Worm (Caenorhabditis elegans) whole organism, late embryonic: ENCODE data around the gene Y54G2A.76.

Source experiments
- C38D4.7 ChIP-seq: fragments of 200-800 bp; sonication (Bioruptor generic); optimal IDR thresholded peaks from 2 replicates; lab custom pipeline; 2018; ENCODE audit warnings: mild to moderate bottlenecking, missing genetic modification characterization, moderate library complexity, missing compliant biosample characterization
- F13H6.1 ChIP-seq: sonication (generic microtip); optimal IDR thresholded peaks from 2 replicates; lab custom pipeline; 2016; ENCODE audit warnings: missing genetic modification characterization, missing compliant biosample characterization
- K02D7.2 ChIP-seq: sonication (generic microtip); optimal IDR thresholded peaks from 2 replicates; lab custom pipeline; 2017; ENCODE audit warnings: mild to moderate bottlenecking, missing genetic modification characterization, missing compliant biosample characterization
- ahr-1 ChIP-seq: sonication (generic microtip); optimal IDR thresholded peaks from 2 replicates; lab custom pipeline; 2016; ENCODE audit warnings: missing genetic modification characterization, missing compliant biosample characterization
- ceh-14 ChIP-seq: sonication (generic microtip); optimal IDR thresholded peaks from 2 replicates; lab custom pipeline; 2016; ENCODE audit warnings: missing genotype, missing genetic modification characterization, missing compliant biosample characterization
- ceh-18 ChIP-seq: sonication (generic microtip); optimal IDR thresholded peaks from 2 replicates; lab custom pipeline; 2016; ENCODE audit warnings: missing genetic modification characterization, missing compliant biosample characterization
- ceh-2 ChIP-seq: sonication (generic microtip); optimal IDR thresholded peaks from 2 replicates; lab custom pipeline; 2016; ENCODE audit warnings: missing genotype, missing genetic modification characterization, missing compliant biosample characterization
- ceh-22 ChIP-seq: sonication (generic microtip); optimal IDR thresholded peaks from 2 replicates; lab custom pipeline; 2017; ENCODE audit warnings: missing biosample characterization, missing genetic modification characterization
- ceh-24 ChIP-seq: sonication (generic microtip); optimal IDR thresholded peaks from 2 replicates; lab custom pipeline; 2016; ENCODE audit warnings: mild to moderate bottlenecking, missing genetic modification characterization, missing compliant biosample characterization
- ceh-30 ChIP-seq: fragments of 150-350 bp; optimal IDR thresholded peaks from 2 replicates; lab custom pipeline; 2014; ENCODE audit warnings: missing biosample characterization, missing genetic modification characterization
- ceh-31 ChIP-seq: sonication (generic microtip); optimal IDR thresholded peaks from 2 replicates; lab custom pipeline; 2016; ENCODE audit warnings: missing genetic modification characterization, missing compliant biosample characterization
- ceh-34 ChIP-seq: sonication (generic microtip); optimal IDR thresholded peaks from 2 replicates; lab custom pipeline; 2016; ENCODE audit warnings: mild to moderate bottlenecking, missing genetic modification characterization, missing compliant biosample characterization
- ceh-45 ChIP-seq: fragments of 200-800 bp; sonication (Bioruptor generic); IDR thresholded peaks from 2 replicates; pipeline ENCODE4 v1.3.6; 2022; ENCODE audit warnings: missing genetic modification reagents, missing genetic modification characterization, missing compliant biosample characterization
- ceh-48 ChIP-seq: sonication (generic microtip); optimal IDR thresholded peaks from 2 replicates; lab custom pipeline; 2016; ENCODE audit warnings: missing genetic modification characterization, inconsistent platforms, missing compliant biosample characterization
- ceh-6 ChIP-seq: fragments of 200-800 bp; sonication (Bioruptor generic); optimal IDR thresholded peaks from 2 replicates; lab custom pipeline; 2018; ENCODE audit warnings: mild to moderate bottlenecking, missing genetic modification characterization, missing compliant biosample characterization
- ceh-9 ChIP-seq: sonication (generic microtip); optimal IDR thresholded peaks from 2 replicates; lab custom pipeline; 2016; ENCODE audit warnings: mild to moderate bottlenecking, missing genetic modification characterization, inconsistent platforms, missing compliant biosample characterization
- che-1 ChIP-seq: sonication (generic microtip); optimal IDR thresholded peaks from 2 replicates; lab custom pipeline; 2016; ENCODE audit warnings: mild to moderate bottlenecking, missing genetic modification characterization, missing compliant biosample characterization
- dmd-4 ChIP-seq: sonication (generic microtip); optimal IDR thresholded peaks from 2 replicates; lab custom pipeline; 2016; ENCODE audit warnings: borderline replicate concordance, missing genetic modification characterization, missing compliant biosample characterization
- elt-2 ChIP-seq: sonication (generic microtip); optimal IDR thresholded peaks from 2 replicates; lab custom pipeline; 2016; ENCODE audit warnings: missing genetic modification reagents, missing genetic modification characterization, missing compliant biosample characterization
- elt-4 ChIP-seq: sonication (generic microtip); optimal IDR thresholded peaks from 2 replicates; lab custom pipeline; 2016; ENCODE audit warnings: missing genetic modification characterization, missing compliant biosample characterization
- ets-4 ChIP-seq: sonication (generic microtip); optimal IDR thresholded peaks from 2 replicates; lab custom pipeline; 2016; ENCODE audit warnings: missing genetic modification characterization, missing compliant biosample characterization
- eyg-1 ChIP-seq: sonication (generic microtip); optimal IDR thresholded peaks from 2 replicates; lab custom pipeline; 2016; ENCODE audit warnings: missing genotype, missing genetic modification characterization, missing compliant biosample characterization
- fkh-10 ChIP-seq: fragments of 150-350 bp; optimal IDR thresholded peaks from 2 replicates; lab custom pipeline; 2014; ENCODE audit warnings: missing biosample characterization, missing genetic modification reagents, missing genetic modification characterization
- fkh-6 ChIP-seq: sonication (generic microtip); optimal IDR thresholded peaks from 2 replicates; lab custom pipeline; 2016; ENCODE audit warnings: missing genetic modification characterization, missing compliant biosample characterization
- gmeb-2 ChIP-seq: sonication (generic microtip); optimal IDR thresholded peaks from 2 replicates; lab custom pipeline; 2016; ENCODE audit warnings: missing genetic modification characterization, inconsistent platforms, missing compliant biosample characterization
- hlh-13 ChIP-seq: fragments of 200-800 bp; sonication (Bioruptor generic); optimal IDR thresholded peaks from 2 replicates; lab custom pipeline; 2018; ENCODE audit warnings: mild to moderate bottlenecking, missing genetic modification characterization, missing compliant biosample characterization
- hlh-15 ChIP-seq: sonication (generic microtip); optimal IDR thresholded peaks from 2 replicates; lab custom pipeline; 2016; ENCODE audit warnings: missing genetic modification characterization, missing compliant biosample characterization
- hlh-30 ChIP-seq: sonication (generic microtip); optimal IDR thresholded peaks from 2 replicates; lab custom pipeline; 2017; ENCODE audit warnings: antibody characterized with exemption, missing genetic modification characterization, missing compliant biosample characterization; ENCODE audit not compliant: insufficient read depth
- hlh-6 ChIP-seq: sonication (generic microtip); optimal IDR thresholded peaks from 2 replicates; lab custom pipeline; 2016; ENCODE audit warnings: missing genotype, missing genetic modification characterization, missing compliant biosample characterization
- hlh-8 ChIP-seq: sonication (generic microtip); optimal IDR thresholded peaks from 2 replicates; lab custom pipeline; 2016; ENCODE audit warnings: missing genotype, missing genetic modification characterization, missing compliant biosample characterization
- lim-6 ChIP-seq: sonication (generic microtip); optimal IDR thresholded peaks from 2 replicates; lab custom pipeline; 2016; ENCODE audit warnings: missing genetic modification characterization, missing compliant biosample characterization
- madf-2 ChIP-seq: sonication (generic microtip); optimal IDR thresholded peaks from 2 replicates; lab custom pipeline; 2017; ENCODE audit warnings: missing genetic modification characterization, missing compliant biosample characterization
- nfya-1 ChIP-seq: sonication (generic microtip); optimal IDR thresholded peaks from 2 replicates; lab custom pipeline; 2017; ENCODE audit warnings: missing genetic modification characterization, mild to moderate bottlenecking, missing compliant biosample characterization, antibody characterized with exemption, moderate library complexity
- nhr-11 ChIP-seq: fragments of 150-350 bp; optimal IDR thresholded peaks from 2 replicates; lab custom pipeline; 2014; ENCODE audit warnings: missing biosample characterization, missing genetic modification characterization
- npax-4 ChIP-seq: sonication (generic microtip); optimal IDR thresholded peaks from 2 replicates; lab custom pipeline; 2016; ENCODE audit warnings: missing genetic modification characterization, missing compliant biosample characterization
- odd-2 ChIP-seq: sonication (generic microtip); optimal IDR thresholded peaks from 2 replicates; lab custom pipeline; 2017; ENCODE audit warnings: antibody characterized with exemption, mild to moderate bottlenecking, missing genetic modification characterization, missing compliant biosample characterization
- pag-3 ChIP-seq: sonication (generic microtip); optimal IDR thresholded peaks from 2 replicates; lab custom pipeline; 2016; ENCODE audit warnings: missing compliant biosample characterization, missing genetic modification characterization, borderline replicate concordance
- pat-9 ChIP-seq: fragments of 200-800 bp; sonication (Bioruptor generic); optimal IDR thresholded peaks from 2 replicates; lab custom pipeline; 2018; ENCODE audit warnings: mild to moderate bottlenecking, missing genetic modification characterization, moderate library complexity, missing compliant biosample characterization
- pax-1 ChIP-seq: fragments of 150-350 bp; optimal IDR thresholded peaks from 2 replicates; lab custom pipeline; 2014; ENCODE audit warnings: missing biosample characterization, missing genetic modification characterization
- pqm-1 ChIP-seq: sonication (generic microtip); optimal IDR thresholded peaks from 2 replicates; lab custom pipeline; 2016; ENCODE audit warnings: missing genetic modification characterization, missing compliant biosample characterization
- pros-1 ChIP-seq: fragments of 150-350 bp; optimal IDR thresholded peaks from 2 replicates; lab custom pipeline; 2014; ENCODE audit warnings: missing biosample characterization, missing genetic modification reagents, missing genetic modification characterization
- rnt-1 ChIP-seq: sonication (generic microtip); optimal IDR thresholded peaks from 2 replicates; lab custom pipeline; 2016; ENCODE audit warnings: missing genetic modification characterization, missing compliant biosample characterization
- sdc-2 ChIP-seq: sonication (generic microtip); optimal IDR thresholded peaks from 2 replicates; lab custom pipeline; 2016; ENCODE audit warnings: missing genotype, missing genetic modification characterization, missing compliant biosample characterization
- sox-4 ChIP-seq: sonication (generic microtip); optimal IDR thresholded peaks from 2 replicates; lab custom pipeline; 2017; ENCODE audit warnings: mild to moderate bottlenecking, missing genetic modification characterization, inconsistent platforms, missing compliant biosample characterization
- syd-9 ChIP-seq: sonication (generic microtip); optimal IDR thresholded peaks from 2 replicates; lab custom pipeline; 2016; ENCODE audit warnings: mild to moderate bottlenecking, missing genetic modification characterization, moderate library complexity, missing compliant biosample characterization
- tbx-7 ChIP-seq: sonication (generic microtip); optimal IDR thresholded peaks from 2 replicates; lab custom pipeline; 2016; ENCODE audit warnings: missing genotype, missing genetic modification characterization, missing compliant biosample characterization
- zip-5 ChIP-seq: sonication (generic microtip); optimal IDR thresholded peaks from 2 replicates; lab custom pipeline; 2016; ENCODE audit warnings: missing genetic modification characterization, missing compliant biosample characterization
- ztf-16 ChIP-seq: sonication (generic microtip); optimal IDR thresholded peaks from 2 replicates; lab custom pipeline; 2017; ENCODE audit warnings: missing genetic modification characterization, missing compliant biosample characterization

Gene Y54G2A.76

DNA sequence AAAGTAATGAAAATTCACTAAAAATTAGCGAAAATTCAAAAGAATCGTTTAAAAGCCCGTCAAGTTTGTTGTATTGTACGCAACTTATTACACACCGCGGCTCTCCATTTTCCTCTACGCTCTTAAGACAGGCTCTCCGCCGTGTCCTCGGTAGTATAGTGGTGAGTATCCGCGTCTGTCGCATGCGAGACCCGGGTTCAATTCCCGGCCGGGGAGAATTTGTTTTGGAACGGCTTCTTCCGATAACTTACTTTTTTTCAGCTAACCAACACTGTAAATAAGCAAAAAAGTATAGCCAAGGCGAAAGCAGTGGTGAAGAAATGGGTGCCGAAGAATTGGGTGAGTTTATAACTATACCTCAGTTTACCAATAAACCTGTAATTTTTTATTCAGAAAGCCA lies 7.0 kb upstream of the Y54G2A.76 start (continued):
- peak; percentile 14 for TF ChIP-seq gmeb-2
- peak; percentile 4 for TF ChIP-seq che-1 (tag; lab: Kevin White, UChicago)

DNA sequence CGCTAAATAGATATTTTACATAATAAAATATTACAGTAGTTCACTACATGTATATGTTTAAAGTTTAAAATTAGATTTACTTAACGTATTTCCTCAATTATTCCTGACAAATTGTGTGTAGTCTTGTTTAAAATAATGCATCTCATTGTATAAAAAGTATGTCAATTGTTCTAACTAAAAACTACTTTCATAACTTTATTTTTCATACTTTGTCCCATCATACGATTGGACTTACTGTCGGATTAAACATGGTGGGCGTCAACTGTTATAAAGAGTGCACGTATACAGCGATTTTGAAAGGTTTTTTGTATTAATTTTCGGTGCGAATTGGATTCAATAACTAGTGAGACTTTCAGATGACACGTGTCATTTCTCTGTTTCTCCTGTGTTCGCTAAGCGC lies 5.6 kb upstream of the Y54G2A.76 start, which contains the start of gene Y54G2A.32:
TSS of gene Y54G2A.32 (plus strand) at position 301 of the 400 bp plus-strand sequence.
- TF ChIP-seq odd-2 (tag; lab: Kevin White, UChicago) (no peak), lim-6 (no peak), sox-4 (tag; lab: Kevin White, UChicago) (no peak), pax-1 (no peak), syd-9 (tag; lab: Kevin White, UChicago) (no peak), rnt-1 (tag; lab: Kevin White, UChicago) (no peak), gmeb-2 (no peak), ahr-1 (tag; lab: Kevin White, UChicago) (no peak), ceh-30 (tag; lab: Kevin White, UChicago) (no peak), ceh-48 (tag; lab: Kevin White, UChicago) (no peak), elt-4 (tag; lab: Kevin White, UChicago) (no peak), tbx-7 (tag; lab: Kevin White, UChicago) (no peak), nhr-11 (tag; lab: Kevin White, UChicago) (no peak), C38D4.7 (GFP tag; lab: Kevin White, UChicago) (no peak), ceh-31 (tag; lab: Kevin White, UChicago) (no peak)
- TF ChIP-seq, all 69 proteins: peak for 0

DNA sequence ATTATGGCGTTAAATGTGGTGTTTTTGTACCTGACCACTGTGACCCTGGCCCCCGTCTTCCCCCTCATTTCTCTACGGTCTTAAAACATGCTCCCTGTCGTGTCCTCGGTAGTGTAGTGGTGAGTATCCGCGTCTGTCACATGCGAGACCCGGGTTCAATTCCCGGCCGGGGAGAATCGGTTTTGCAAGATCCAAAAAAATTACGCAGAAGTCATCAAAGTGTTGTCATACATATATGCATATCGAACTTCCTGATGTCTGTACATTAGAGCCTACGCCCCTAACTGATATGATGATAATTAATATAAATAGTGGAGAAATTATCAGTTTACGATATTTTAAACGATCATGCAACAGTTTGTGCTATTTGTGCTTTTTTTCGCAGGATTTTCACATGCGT lies 3.7 kb upstream of the Y54G2A.76 start, which contains the start of gene Y54G2A.45:
TSS of gene Y54G2A.45 (plus strand) at position 333 of the 400 bp plus-strand sequence.
- TF ChIP-seq ceh-30 (tag; lab: Kevin White, UChicago), result no peak
- no peak for TF ChIP-seq elt-4 (tag; lab: Kevin White, UChicago)
- peak; percentile 10 for TF ChIP-seq ahr-1 (tag; lab: Kevin White, UChicago)
- TF ChIP-seq odd-2 (tag; lab: Kevin White, UChicago), result no peak
- TF ChIP-seq pax-1, result no peak
- no peak for TF ChIP-seq fkh-10 (GFP tag; lab: Kevin White, UChicago)
- TF ChIP-seq hlh-8, result no peak
- TF ChIP-seq ceh-2 (tag; lab: Kevin White, UChicago), result no peak
- TF ChIP-seq sdc-2, result peak; percentile 66
- peak; percentile 41 for TF ChIP-seq C38D4.7 (GFP tag; lab: Kevin White, UChicago)
- peak; percentile 43 for TF ChIP-seq ztf-16 (tag; lab: Kevin White, UChicago)
- no peak for TF ChIP-seq ceh-48 (tag; lab: Kevin White, UChicago)
- no peak for TF ChIP-seq hlh-13 (GFP tag; lab: Kevin White, UChicago)
- TF ChIP-seq ceh-6 (GFP tag; lab: Kevin White, UChicago), result peak; percentile 23
- TF ChIP-seq nhr-11 (tag; lab: Kevin White, UChicago), result no peak
- peak; percentile 79 for TF ChIP-seq hlh-30
- no peak for TF ChIP-seq fkh-6 (tag; lab: Kevin White, UChicago)
- TF ChIP-seq elt-2, result peak; percentile 88
- TF ChIP-seq madf-2 (tag; lab: Kevin White, UChicago), result peak; percentile 6
- peak; percentile 26 for TF ChIP-seq tbx-7 (tag; lab: Kevin White, UChicago)
- TF ChIP-seq nfya-1 (tag; lab: Kevin White, UChicago), result no peak
- no peak for TF ChIP-seq gmeb-2
- TF ChIP-seq zip-5 (tag; lab: Kevin White, UChicago), result no peak
- TF ChIP-seq ceh-9 (tag; lab: Kevin White, UChicago), result no peak
- no peak for TF ChIP-seq ceh-22
- TF ChIP-seq dmd-4 (tag; lab: Kevin White, UChicago), result no peak
- no peak for TF ChIP-seq ets-4 (tag; lab: Kevin White, UChicago)
- TF ChIP-seq ceh-18 (tag; lab: Kevin White, UChicago), result peak; percentile 32
- TF ChIP-seq eyg-1 (tag; lab: Kevin White, UChicago), result no peak
- no peak for TF ChIP-seq ceh-45 (GFP tag; lab: Robert Waterston, UW)
- no peak for TF ChIP-seq pag-3 (tag; lab: Kevin White, UChicago)
- TF ChIP-seq F13H6.1 (tag; lab: Kevin White, UChicago), result no peak
- TF ChIP-seq hlh-15, result no peak
- peak; percentile 43 for TF ChIP-seq pqm-1 (tag; lab: Kevin White, UChicago)
- TF ChIP-seq pat-9 (tag; lab: Kevin White, UChicago), result peak; percentile 39
- TF ChIP-seq npax-4, result no peak
- peak; percentile 6 for TF ChIP-seq ceh-34
- no peak for TF ChIP-seq hlh-6
- TF ChIP-seq ceh-24 (tag; lab: Kevin White, UChicago), result no peak
- TF ChIP-seq K02D7.2 (tag; lab: Kevin White, UChicago), result peak; percentile 46
- TF ChIP-seq syd-9 (tag; lab: Kevin White, UChicago), result no peak
- no peak for TF ChIP-seq pros-1 (tag; lab: Kevin White, UChicago)
- TF ChIP-seq che-1 (tag; lab: Kevin White, UChicago), result peak; percentile 31
- no peak for TF ChIP-seq ceh-14 (tag; lab: Kevin White, UChicago)
